Worm (Caenorhabditis elegans) whole organism, L3 larva: ENCODE results near the gene parn-2.

Experiments
- R02D3.7 ChIP-seq: fragments of 150-350 bp; optimal IDR thresholded peaks from 2 replicates; lab custom pipeline; 2014; ENCODE audit warnings: missing biosample characterization, missing genetic modification characterization
- aly-2 ChIP-seq: fragments of 150-350 bp; optimal IDR thresholded peaks from 2 replicates; lab custom pipeline; 2014; ENCODE audit warnings: missing biosample characterization, missing genetic modification characterization
- ama-1 ChIP-seq: fragments of 150-350 bp; optimal IDR thresholded peaks from 2 replicates; lab custom pipeline; 2018
- ceh-28 ChIP-seq: fragments of 150-350 bp; optimal IDR thresholded peaks from 2 replicates; lab custom pipeline; 2014; ENCODE audit warnings: missing biosample characterization, missing genetic modification reagents, missing genetic modification characterization
- ceh-9 ChIP-seq: sonication (generic microtip); optimal IDR thresholded peaks from 2 replicates; lab custom pipeline; 2018; ENCODE audit warnings: missing biosample characterization, missing genetic modification characterization
- egl-27 ChIP-seq: sonication (generic microtip); optimal IDR thresholded peaks from 4 replicates; lab custom pipeline; 2017; ENCODE audit warnings: missing biosample characterization, missing genetic modification reagents, missing genetic modification characterization
- egl-5 ChIP-seq: fragments of 150-350 bp; optimal IDR thresholded peaks from 2 replicates; lab custom pipeline; 2017; ENCODE audit warnings: missing biosample characterization, missing genetic modification reagents, missing genetic modification characterization, inconsistent platforms
- elt-1 ChIP-seq: fragments of 150-350 bp; optimal IDR thresholded peaks from 2 replicates; lab custom pipeline; 2014; ENCODE audit warnings: missing biosample characterization, missing genetic modification characterization
- elt-3 ChIP-seq, 3 experiments: fragments of 150-350 bp in 1 of 3; sonication (generic microtip) in 2 of 3; optimal IDR thresholded peaks; 2 replicates in 2 of 3; 4 replicates in 1 of 3; lab custom pipeline; 2014 to 2017; ENCODE audit warnings: missing biosample characterization in 3 of 3, missing genetic modification characterization in 3 of 3
- fkh-10 ChIP-seq: sonication (generic microtip); optimal IDR thresholded peaks from 2 replicates; lab custom pipeline; 2017; ENCODE audit warnings: missing biosample characterization, missing genetic modification reagents, missing genetic modification characterization
- hmg-11 ChIP-seq: sonication (generic microtip); optimal IDR thresholded peaks from 2 replicates; lab custom pipeline; 2016; ENCODE audit warnings: missing genetic modification characterization, missing compliant biosample characterization
- jun-1 ChIP-seq: fragments of 150-350 bp; optimal IDR thresholded peaks from 2 replicates; lab custom pipeline; 2014; ENCODE audit warnings: missing biosample characterization, missing genetic modification reagents, missing genetic modification characterization
- lin-39 ChIP-seq: fragments of 150-350 bp; optimal IDR thresholded peaks from 2 replicates; lab custom pipeline; 2018; ENCODE audit warnings: missing biosample characterization, missing genetic modification reagents, missing genetic modification characterization
- lsy-12 ChIP-seq: sonication (generic microtip); optimal IDR thresholded peaks from 2 replicates; lab custom pipeline; 2016; ENCODE audit warnings: mild to moderate bottlenecking, missing genetic modification characterization, missing compliant biosample characterization
- mdl-1 ChIP-seq: fragments of 150-350 bp; optimal IDR thresholded peaks from 2 replicates; lab custom pipeline; 2014; ENCODE audit warnings: missing biosample characterization, missing genetic modification characterization
- nhr-11 ChIP-seq: fragments of 150-350 bp; optimal IDR thresholded peaks from 2 replicates; lab custom pipeline; 2014; ENCODE audit warnings: missing biosample characterization, missing genetic modification characterization
- nhr-12 ChIP-seq: fragments of 150-350 bp; optimal IDR thresholded peaks from 2 replicates; lab custom pipeline; 2014; ENCODE audit warnings: missing biosample characterization, missing genetic modification characterization
- nhr-23 ChIP-seq: fragments of 150-350 bp; optimal IDR thresholded peaks from 2 replicates; lab custom pipeline; 2014; ENCODE audit warnings: missing biosample characterization, missing genetic modification reagents, missing genetic modification characterization
- nhr-237 ChIP-seq: fragments of 150-350 bp; optimal IDR thresholded peaks from 2 replicates; lab custom pipeline; 2014; ENCODE audit warnings: missing biosample characterization, missing genetic modification characterization
- nhr-25 ChIP-seq: sonication (generic microtip); optimal IDR thresholded peaks from 2 replicates; lab custom pipeline; 2017; ENCODE audit warnings: missing biosample characterization, missing genetic modification characterization
- nhr-28 ChIP-seq: fragments of 150-350 bp; optimal IDR thresholded peaks from 2 replicates; lab custom pipeline; 2014; ENCODE audit warnings: missing biosample characterization, missing genetic modification characterization
- nhr-43 ChIP-seq: sonication (generic microtip); optimal IDR thresholded peaks from 2 replicates; lab custom pipeline; 2016; ENCODE audit warnings: mild to moderate bottlenecking, missing genetic modification characterization, missing compliant biosample characterization; ENCODE audit not compliant: poor library complexity, severe bottlenecking
- nhr-67 ChIP-seq: fragments of 150-350 bp; optimal IDR thresholded peaks from 2 replicates; lab custom pipeline; 2014; ENCODE audit warnings: missing biosample characterization, missing genetic modification characterization
- sea-2 ChIP-seq: fragments of 150-350 bp; sonication (generic microtip); optimal IDR thresholded peaks from 4 replicates; lab custom pipeline; 2014; ENCODE audit warnings: missing biosample characterization, missing genetic modification reagents, missing genetic modification characterization
- skn-1 ChIP-seq: fragments of 150-350 bp; optimal IDR thresholded peaks from 2 replicates; lab custom pipeline; 2014; ENCODE audit warnings: missing biosample characterization, missing genetic modification characterization
- unc-39 ChIP-seq: sonication (generic microtip); optimal IDR thresholded peaks from 4 replicates; lab custom pipeline; 2017; ENCODE audit warnings: missing biosample characterization, missing genetic modification characterization
- zag-1 ChIP-seq: fragments of 150-350 bp; optimal IDR thresholded peaks from 2 replicates; lab custom pipeline; 2014; ENCODE audit warnings: missing biosample characterization, missing genetic modification characterization
- ztf-11 ChIP-seq: fragments of 150-350 bp; optimal IDR thresholded peaks from 2 replicates; lab custom pipeline; 2014; ENCODE audit warnings: missing biosample characterization, missing genetic modification characterization

parn-2 gene

DNA sequence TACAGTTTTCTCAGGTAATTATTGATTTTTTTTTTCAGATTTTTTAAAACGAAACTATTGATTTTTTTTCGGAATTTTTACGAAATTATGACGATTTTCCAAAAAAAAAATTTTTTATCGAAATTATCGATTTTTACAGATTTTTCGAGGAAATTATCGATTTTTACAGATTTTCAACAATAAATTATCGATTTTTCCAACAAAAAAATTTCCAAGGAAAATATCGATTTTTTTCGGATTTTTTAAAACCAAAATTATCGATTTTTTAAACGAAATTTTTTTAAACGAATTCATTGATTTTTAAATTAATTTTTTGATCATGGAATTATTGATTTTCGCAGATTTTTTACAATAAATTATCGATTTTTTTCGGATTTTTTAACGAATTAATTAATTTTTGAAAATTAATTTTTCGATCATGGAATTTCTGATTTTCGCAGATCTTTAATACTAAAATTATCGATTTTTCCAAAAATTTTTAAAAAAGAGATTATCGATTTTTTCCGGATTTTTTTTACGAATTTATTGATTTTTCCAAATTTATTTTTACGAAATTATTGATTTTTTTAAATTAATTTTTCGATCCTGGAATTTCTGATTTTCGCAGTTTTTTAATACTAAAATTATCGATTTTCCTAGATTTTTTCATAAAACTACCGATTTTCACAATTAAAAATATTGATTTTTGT is 739 bp downstream of the parn-2 start:
- TF ChIP-seq nhr-43 (tag; lab: Kevin White, UChicago): no peak
- peak; percentile 98 for TF ChIP-seq ceh-28 (tag; lab: Kevin White, UChicago)
- peak; percentile 13 for TF ChIP-seq hmg-11 (tag; lab: Kevin White, UChicago)

DNA sequence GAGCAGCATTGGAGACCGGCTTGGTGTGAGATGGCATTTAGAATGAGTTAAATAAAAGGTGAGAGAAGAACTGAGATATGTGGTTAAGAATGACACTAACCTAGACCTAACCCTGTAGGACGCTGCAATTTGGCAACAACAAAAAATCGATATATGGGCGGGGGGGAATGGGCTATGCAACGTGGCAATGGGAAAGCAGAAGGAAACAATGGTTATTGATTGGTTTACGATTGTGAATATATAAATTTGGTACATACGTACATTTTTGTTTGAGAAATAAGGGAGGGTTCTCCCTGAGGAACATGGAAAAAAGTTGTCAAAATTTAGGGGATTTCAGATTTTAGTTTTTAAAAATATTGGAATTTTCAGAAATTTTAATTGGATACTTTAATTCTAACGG is 7.4 kb downstream of the parn-2 start, which contains the start of gene tag-276:
Gene tag-276 (minus strand): TSS at position 101 of the 400 bp plus-strand sequence.
- TF ChIP-seq nhr-12 (tag; lab: Kevin White, UChicago): no peak
- TF ChIP-seq unc-39 (tag; lab: Kevin White, UChicago): no peak
- TF ChIP-seq fkh-10 (GFP tag; lab: Kevin White, UChicago): no peak
- no peak for TF ChIP-seq ama-1
- no peak for TF ChIP-seq egl-5 (tag; lab: Kevin White, UChicago)
- no peak for TF ChIP-seq elt-3 (tag; optimal IDR thresholded peaks at IDR 0.05; lab: Kevin White, UChicago)
- TF ChIP-seq nhr-23 (tag; lab: Kevin White, UChicago): no peak
- TF ChIP-seq, all 47 proteins: peak for 0

DNA sequence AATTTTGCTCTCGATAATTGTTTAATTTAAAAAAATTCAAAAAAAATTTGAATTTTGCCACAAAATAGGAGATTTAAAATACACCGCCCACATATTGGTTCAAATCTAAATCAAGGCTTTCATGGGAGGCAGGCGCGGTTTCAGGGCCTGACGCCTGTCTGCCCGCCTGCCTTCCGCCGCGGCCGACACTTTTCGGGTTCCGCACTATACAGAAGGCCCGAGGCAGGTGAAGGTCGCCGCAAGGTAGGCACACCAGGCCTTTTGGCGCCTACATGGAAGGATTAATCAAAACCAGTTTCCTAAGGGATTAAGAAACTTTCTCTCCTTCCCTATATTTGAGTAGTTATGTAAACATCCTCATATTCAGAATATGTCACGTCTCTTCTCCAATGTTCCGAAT is 13.9 kb downstream of the parn-2 start, which contains the start of gene Y57A10A.24:
Gene Y57A10A.24 (plus strand): TSS at position 396 of the 400 bp plus-strand sequence.
- no peak for TF ChIP-seq nhr-67
- no peak for TF ChIP-seq elt-1 (tag; lab: Kevin White, UChicago)
- no peak for TF ChIP-seq ceh-28 (tag; lab: Kevin White, UChicago)
- no peak for TF ChIP-seq zag-1 (tag; lab: Kevin White, UChicago)
- TF ChIP-seq ama-1: no peak
- TF ChIP-seq mdl-1 (tag; lab: Kevin White, UChicago): no peak
- no peak for TF ChIP-seq ceh-9 (tag; lab: Kevin White, UChicago)
- no peak for TF ChIP-seq egl-27

ce11 chrII:12241792-12242191 is 14.6 kb downstream of the parn-2 start:
- TF ChIP-seq ceh-28 (tag; lab: Kevin White, UChicago) (peak; percentile 76), hmg-11 (tag; lab: Kevin White, UChicago) (no peak)

DNA sequence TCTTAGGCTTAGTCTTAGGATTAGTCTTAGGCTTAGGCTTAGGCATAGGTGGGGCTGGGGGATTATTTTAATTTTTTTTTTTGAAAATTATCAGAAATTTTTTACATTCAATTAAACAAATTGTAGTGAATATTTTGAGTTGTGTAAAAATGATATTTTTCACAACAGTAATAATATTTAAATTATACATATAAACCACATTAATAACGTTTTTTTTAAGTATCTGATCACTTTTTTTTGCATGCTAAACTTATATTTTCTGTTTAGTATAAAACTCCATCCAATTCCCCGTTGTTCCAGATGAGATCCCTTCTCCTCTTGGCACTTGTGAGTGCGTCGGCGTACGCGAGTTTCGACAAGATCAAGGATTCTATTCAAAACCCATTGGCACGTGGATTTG is 16.3 kb downstream of the parn-2 start, which contains the start of gene txdc-12.1:
Gene txdc-12.1 (plus strand): TSS at position 301 of the 400 bp plus-strand sequence.
- TF ChIP-seq nhr-12 (tag; lab: Kevin White, UChicago): no peak
- no peak for TF ChIP-seq ztf-11 (tag; lab: Kevin White, UChicago)
- TF ChIP-seq skn-1 (tag; lab: Kevin White, UChicago): no peak
- TF ChIP-seq egl-5 (tag; lab: Kevin White, UChicago): no peak
- TF ChIP-seq elt-3 (tag; optimal IDR thresholded peaks at IDR 0.05; lab: Kevin White, UChicago): no peak
- no peak for TF ChIP-seq nhr-43 (tag; lab: Kevin White, UChicago)
- no peak for TF ChIP-seq nhr-11
- no peak for TF ChIP-seq sea-2 (GFP tag; lab: Kevin White, UChicago)
- no peak for TF ChIP-seq lin-39
- no peak for TF ChIP-seq nhr-237 (tag; lab: Kevin White, UChicago)
- no peak for TF ChIP-seq jun-1 (tag; lab: Kevin White, UChicago)
- no peak for TF ChIP-seq aly-2 (tag; lab: Kevin White, UChicago)
- TF ChIP-seq R02D3.7 (tag; lab: Kevin White, UChicago): no peak
- no peak for TF ChIP-seq ama-1
- no peak for TF ChIP-seq zag-1 (tag; lab: Kevin White, UChicago)
- TF ChIP-seq ceh-9 (tag; lab: Kevin White, UChicago): no peak
- no peak for TF ChIP-seq nhr-28

ce11 chrII:12239449-12239848 is 17.0 kb downstream of the parn-2 start:
- TF ChIP-seq elt-3 (tag; optimal IDR thresholded peaks at IDR 0.05; lab: Kevin White, UChicago): peak in 2 of 3 experiments; percentile 24 to 34
- peak; percentile 90 for TF ChIP-seq nhr-23 (tag; lab: Kevin White, UChicago)
- TF ChIP-seq egl-27: no peak
- TF ChIP-seq nhr-25: peak; percentile 96
- TF ChIP-seq ceh-28 (tag; lab: Kevin White, UChicago): peak; percentile 0
- peak; percentile 98 for TF ChIP-seq elt-1 (tag; lab: Kevin White, UChicago)
- no peak for TF ChIP-seq lsy-12 (tag; lab: Kevin White, UChicago)
